Worm (Caenorhabditis elegans) whole organism, midembryonic: ENCODE results near the gene Y62H9A.2.

Source experiments
- T22C8.4 ChIP-seq: fragments of 200-800 bp; sonication (Bioruptor generic); IDR thresholded peaks from 2 replicates; pipeline ENCODE4 v1.3.6; 2022; ENCODE audit warnings: missing genetic modification characterization, missing compliant biosample characterization
- cog-1 ChIP-seq: sonication (generic microtip); optimal IDR thresholded peaks from 2 replicates; lab custom pipeline; 2016; ENCODE audit warnings: missing genetic modification characterization, missing compliant biosample characterization
- flt-1 ChIP-seq: fragments of 200-800 bp; sonication (Bioruptor generic); IDR thresholded peaks from 2 replicates; pipeline ENCODE4 v1.3.6; 2022; ENCODE audit warnings: missing genetic modification characterization, missing compliant biosample characterization
- med-1 ChIP-seq: sonication (generic microtip); optimal IDR thresholded peaks from 2 replicates; lab custom pipeline; 2017; ENCODE audit warnings: missing genetic modification characterization, mild to moderate bottlenecking, missing compliant biosample characterization, antibody characterized with exemption, missing genetic modification reagents; ENCODE audit not compliant: insufficient read depth
- ref-1 ChIP-seq: fragments of 200-800 bp; sonication (Bioruptor generic); conservative IDR thresholded peaks from 2 replicates; pipeline ENCODE4 v1.3.6; 2022; ENCODE audit warnings: missing genetic modification reagents, missing genetic modification characterization, missing compliant biosample characterization
- tab-1 ChIP-seq: fragments of 200-800 bp; sonication (Bioruptor generic); IDR thresholded peaks from 2 replicates; pipeline ENCODE4 v1.3.6; 2022; ENCODE audit warnings: missing genetic modification characterization, missing compliant biosample characterization
- ztf-23 ChIP-seq: fragments of 200-800 bp; sonication (Bioruptor generic); IDR thresholded peaks from 2 replicates; pipeline ENCODE4 v1.3.6; 2022; ENCODE audit warnings: missing genetic modification reagents, missing genetic modification characterization, missing compliant biosample characterization
- ztf-29 ChIP-seq: fragments of 200-800 bp; sonication (Bioruptor generic); IDR thresholded peaks from 2 replicates; pipeline ENCODE4 v1.3.6; 2022; ENCODE audit warnings: missing genetic modification reagents, missing genetic modification characterization, missing compliant biosample characterization

ce11 chrX:11898040-11898439, 20.0 kb upstream of the Y62H9A.2 start, which contains the start of gene Y62H9A.9:
- TF ChIP-seq ztf-29: no peak
- TF ChIP-seq cog-1 (tag; lab: Kevin White, UChicago): no peak
- TF ChIP-seq T22C8.4: no peak
- no peak for TF ChIP-seq ref-1
- TF ChIP-seq flt-1 (GFP tag; lab: Robert Waterston, UW): no peak
- TF ChIP-seq ztf-23 (GFP tag; lab: Robert Waterston, UW): no peak
- TF ChIP-seq tab-1 (GFP tag; lab: Robert Waterston, UW): no peak
- TF ChIP-seq med-1 (GFP tag; lab: Kevin White, UChicago): no peak
